Worm (Caenorhabditis elegans): ENCODE measurements around the gene cox-6B.
A peak's percentile ranks its signal among the peaks of the same experiment; 100 is the strongest.

Gene cox-6B

ce11 chrIII:2733606-2734183, 34.2 kb downstream of the cox-6B start, which contains the start of gene Y71H2AM.12:
TSS of gene Y71H2AM.12 (minus strand) at chrIII:2734091.
- no peak for TF ChIP-seq ZK546.5 (tag; optimal IDR thresholded peaks at IDR 0.05)
- TF ChIP-seq nhr-77 (tag; optimal IDR thresholded peaks at IDR 0.05), result peak; percentile 44
- peak; percentile 34 for TF ChIP-seq pqm-1 (tag; optimal IDR thresholded peaks at IDR 0.05)
- peak; percentile 61 for TF ChIP-seq hlh-11 (tag; optimal IDR thresholded peaks at IDR 0.05)
- no peak for TF ChIP-seq ces-1 (GFP tag; optimal IDR thresholded peaks at IDR 0.05)
- TF ChIP-seq nhr-48 (tag; optimal IDR thresholded peaks at IDR 0.05), result peak; percentile 12
- TF ChIP-seq lin-1 (GFP tag; IDR thresholded peaks at IDR 0.05), result peak; percentile 6; the same call in 1 of the 2 replicates
- no peak for TF ChIP-seq madf-9 (GFP tag; conservative IDR thresholded peaks at IDR 0.05)
- peak; percentile 40 for TF ChIP-seq dve-1 (tag; optimal IDR thresholded peaks at IDR 0.05; ENCODE audit: insufficient read depth)
- no peak for TF ChIP-seq sdz-12 (GFP tag; optimal IDR thresholded peaks at IDR 0.05)
- no peak for TF ChIP-seq fos-1 (tag; optimal IDR thresholded peaks at IDR 0.05)
- TF ChIP-seq attf-4 (tag; optimal IDR thresholded peaks at IDR 0.05), result no peak
- TF ChIP-seq nhr-76 (tag; optimal IDR thresholded peaks at IDR 0.05), result no peak
- no peak for TF ChIP-seq lin-29 (GFP tag; IDR thresholded peaks at IDR 0.05)
- TF ChIP-seq mxl-2 (GFP tag; conservative IDR thresholded peaks at IDR 0.05), result no peak
- no peak for TF ChIP-seq mxl-3 (GFP tag; optimal IDR thresholded peaks at IDR 0.05)
- no peak for TF ChIP-seq lin-13 (GFP tag; optimal IDR thresholded peaks at IDR 0.05)
- no peak for TF ChIP-seq daf-16 (GFP tag; optimal IDR thresholded peaks at IDR 0.05)
- peak; percentile 25 for TF ChIP-seq daf-16 (tag; optimal IDR thresholded peaks at IDR 0.05)
- peak; percentile 30 for TF ChIP-seq nhr-28 (tag; optimal IDR thresholded peaks at IDR 0.05)
- TF ChIP-seq dmd-6 (GFP tag; IDR thresholded peaks at IDR 0.05), result peak; percentile 62
- TF ChIP-seq hif-1 (tag; optimal IDR thresholded peaks at IDR 0.05), result no peak
- no peak for TF ChIP-seq ztf-7 (tag; optimal IDR thresholded peaks at IDR 0.05)
- 0 out of 2 replicates have a peak, but pooled peaks have one; percentile 55 for TF ChIP-seq tra-1 (GFP tag; IDR thresholded peaks at IDR 0.05)
- TF ChIP-seq mep-1 (tag; optimal IDR thresholded peaks at IDR 0.05), result no peak
- peak; percentile 35 for TF ChIP-seq aha-1 (tag)

ce11 chrIII:2739469-2739868, 40.0 kb downstream of the cox-6B start, which contains the start of gene cest-25:
TSS of gene cest-25 (minus strand) at chrIII:2739531.
- TF ChIP-seq F10B5.3 (tag; optimal IDR thresholded peaks at IDR 0.05) (no peak), gei-8 (GFP tag; optimal IDR thresholded peaks at IDR 0.05) (no peak), daf-8 (GFP tag; IDR thresholded peaks at IDR 0.05) (no peak), saeg-2 (GFP tag; IDR thresholded peaks at IDR 0.05) (no peak), F37D6.2 (tag; optimal IDR thresholded peaks at IDR 0.05) (no peak), dve-1 (tag; optimal IDR thresholded peaks at IDR 0.05; ENCODE audit: insufficient read depth) (peak; percentile 81), T20F7.1 (GFP tag; optimal IDR thresholded peaks at IDR 0.05) (peak; percentile 21), madf-9 (GFP tag; conservative IDR thresholded peaks at IDR 0.05) (no peak), zag-1 (tag; optimal IDR thresholded peaks at IDR 0.05) (no peak), daf-16 (GFP tag; optimal IDR thresholded peaks at IDR 0.05) (peak in 1 of 2 experiments; percentile 53), daf-16 (tag; optimal IDR thresholded peaks at IDR 0.05) (peak; percentile 95), lin-1 (GFP tag; IDR thresholded peaks at IDR 0.05) (0 out of 2 replicates have a peak, but pooled peaks have one; percentile 25), tag-97 (GFP tag; IDR thresholded peaks at IDR 0.05) (no peak), dmd-6 (GFP tag; IDR thresholded peaks at IDR 0.05) (peak; percentile 77), nhr-237 (tag; optimal IDR thresholded peaks at IDR 0.05) (no peak), php-3 (GFP tag; IDR thresholded peaks at IDR 0.05) (peak; percentile 90), nhr-102 (tag; optimal IDR thresholded peaks at IDR 0.05) (peak; percentile 7), Y105C5A.15 (GFP tag; IDR thresholded peaks at IDR 0.05) (no peak), ceh-62 (tag; optimal IDR thresholded peaks at IDR 0.05) (no peak), hlh-11 (tag; optimal IDR thresholded peaks at IDR 0.05) (peak; percentile 71), ceh-82 (tag; optimal IDR thresholded peaks at IDR 0.05) (no peak), nhr-42 (GFP tag; IDR thresholded peaks at IDR 0.05) (no peak), mxl-2 (GFP tag; conservative IDR thresholded peaks at IDR 0.05) (no peak), pqm-1 (tag; optimal IDR thresholded peaks at IDR 0.05) (peak; percentile 97), nhr-77 (tag; optimal IDR thresholded peaks at IDR 0.05) (peak; percentile 71), nhr-28 (tag; optimal IDR thresholded peaks at IDR 0.05) (peak; percentile 96), ztf-7 (tag; optimal IDR thresholded peaks at IDR 0.05) (no peak), ZK337.2 (GFP tag; IDR thresholded peaks at IDR 0.05) (no peak), fkh-10 (GFP tag; optimal IDR thresholded peaks at IDR 0.05) (no peak), nhr-111 (GFP tag; optimal IDR thresholded peaks at IDR 0.05) (no peak), dmd-8 (GFP tag; IDR thresholded peaks at IDR 0.05) (no peak), arid-1 (GFP tag; conservative IDR thresholded peaks at IDR 0.05) (no peak), ces-1 (GFP tag; optimal IDR thresholded peaks at IDR 0.05) (no peak), lin-38 (GFP tag; IDR thresholded peaks at IDR 0.05) (no peak), unc-39 (tag; optimal IDR thresholded peaks at IDR 0.05) (no peak)

Data from whole organism, L4 larva.